Fruit fly (Drosophila melanogaster) whole organism, embryonic: ENCODE results near the gene Teh2.

Source experiments
- Atf-2 ChIP-seq: fragments of 200-800 bp; sonication (Bioruptor generic); optimal IDR thresholded peaks from 2 replicates; lab custom pipeline; 2016; ENCODE audit warnings: missing biosample characterization, missing genetic modification characterization
- B-H1 ChIP-seq: fragments of 200-800 bp; sonication (Bioruptor generic); IDR thresholded peaks from 3 replicates; pipeline ENCODE4 v1.3.6; 2022; ENCODE audit warnings: missing biosample characterization, missing genetic modification characterization
- CG10321 ChIP-seq: fragments of 200-800 bp; sonication (Bioruptor generic); IDR thresholded peaks from 2 replicates; pipeline ENCODE4 v1.3.6; 2022; ENCODE audit warnings: missing biosample characterization, missing genetic modification characterization
- CG11456 ChIP-seq: fragments of 200-800 bp; sonication (Bioruptor generic); IDR thresholded peaks from 3 replicates; pipeline ENCODE4 v1.3.6; 2022; ENCODE audit warnings: missing biosample characterization, missing genetic modification characterization
- CG12071 ChIP-seq: fragments of 200-800 bp; sonication (Bioruptor generic); optimal IDR thresholded peaks from 3 replicates; lab custom pipeline; 2018; ENCODE audit warnings: missing biosample characterization, mild to moderate bottlenecking, missing genetic modification characterization
- CG12942 ChIP-seq: fragments of 200-800 bp; sonication (Bioruptor generic); optimal IDR thresholded peaks from 3 replicates; lab custom pipeline; 2016; ENCODE audit warnings: missing biosample characterization, missing genetic modification characterization
- CG13624 ChIP-seq: fragments of 200-800 bp; sonication (Bioruptor generic); optimal IDR thresholded peaks from 2 replicates; lab custom pipeline; 2016; ENCODE audit warnings: missing biosample characterization, missing genetic modification characterization
- CG13775 ChIP-seq: fragments of 200-800 bp; sonication (Bioruptor generic); optimal IDR thresholded peaks from 3 replicates; lab custom pipeline; 2017; ENCODE audit warnings: missing biosample characterization, mild to moderate bottlenecking, missing genetic modification characterization
- CG15696 ChIP-seq: fragments of 200-800 bp; sonication (Bioruptor generic); optimal IDR thresholded peaks from 2 replicates; lab custom pipeline; 2019; ENCODE audit warnings: missing biosample characterization, mild to moderate bottlenecking, missing genetic modification characterization, moderate library complexity
- CG17359 ChIP-seq: fragments of 200-800 bp; sonication (Bioruptor generic); optimal IDR thresholded peaks from 3 replicates; lab custom pipeline; 2018; ENCODE audit warnings: missing biosample characterization, mild to moderate bottlenecking, missing genetic modification characterization, moderate library complexity
- CG17361 ChIP-seq: fragments of 200-800 bp; sonication (Bioruptor generic); IDR thresholded peaks from 3 replicates; pipeline ENCODE4 v1.3.6; 2022; ENCODE audit warnings: missing biosample characterization, missing genetic modification characterization
- CG17829 ChIP-seq: fragments of 200-800 bp; optimal IDR thresholded peaks from 2 replicates; lab custom pipeline; 2019; ENCODE audit warnings: missing biosample characterization, mild to moderate bottlenecking, missing genetic modification characterization, moderate library complexity
- CG31365 ChIP-seq: fragments of 200-800 bp; sonication (Bioruptor generic); optimal IDR thresholded peaks from 2 replicates; lab custom pipeline; 2018; ENCODE audit warnings: missing biosample characterization, mild to moderate bottlenecking, missing genetic modification characterization
- CG3838 ChIP-seq: fragments of 200-800 bp; sonication (Bioruptor generic); optimal IDR thresholded peaks from 3 replicates; lab custom pipeline; 2016; ENCODE audit warnings: missing biosample characterization, missing genetic modification characterization
- CG3847 ChIP-seq: fragments of 200-800 bp; sonication (Bioruptor generic); IDR thresholded peaks from 2 replicates; pipeline ENCODE4 v1.3.6; 2022; ENCODE audit warnings: missing biosample characterization, missing genetic modification characterization
- CG3995 ChIP-seq: fragments of 200-800 bp; sonication (Bioruptor generic); optimal IDR thresholded peaks from 3 replicates; lab custom pipeline; 2016; ENCODE audit warnings: missing biosample characterization, missing genetic modification characterization
- CG5180 ChIP-seq: fragments of 200-800 bp; sonication (Bioruptor generic); optimal IDR thresholded peaks from 3 replicates; lab custom pipeline; 2017; ENCODE audit warnings: missing biosample characterization, missing genetic modification characterization, mild to moderate bottlenecking, moderate library complexity, missing genetic modification reagents
- CG7556 ChIP-seq: fragments of 200-800 bp; sonication (Bioruptor generic); optimal IDR thresholded peaks from 2 replicates; lab custom pipeline; 2017; ENCODE audit warnings: missing biosample characterization, mild to moderate bottlenecking, missing genetic modification characterization
- CG8089 ChIP-seq: fragments of 200-800 bp; sonication (Bioruptor generic); optimal IDR thresholded peaks from 3 replicates; lab custom pipeline; 2016; ENCODE audit warnings: missing biosample characterization, missing genetic modification characterization
- CG8765 ChIP-seq: fragments of 200-800 bp; sonication (Bioruptor generic); IDR thresholded peaks from 2 replicates; pipeline ENCODE4 v1.3.6; 2022; ENCODE audit warnings: missing biosample characterization, missing genetic modification characterization
- Dip2 ChIP-seq: fragments of 200-800 bp; sonication (Bioruptor generic); IDR thresholded peaks from 2 replicates; pipeline ENCODE4 v1.3.6; 2022; ENCODE audit warnings: missing biosample characterization, missing genetic modification characterization
- H15 ChIP-seq: fragments of 200-800 bp; sonication (Bioruptor generic); IDR thresholded peaks from 3 replicates; pipeline ENCODE4 v1.3.6; 2022; ENCODE audit warnings: missing biosample characterization, missing genetic modification characterization
- HHEX ChIP-seq: fragments of 200-800 bp; sonication (Bioruptor generic); optimal IDR thresholded peaks from 3 replicates; lab custom pipeline; 2017; ENCODE audit warnings: missing biosample characterization, mild to moderate bottlenecking, missing genetic modification characterization, missing genetic modification reagents
- Hmr ChIP-seq: fragments of 200-800 bp; sonication (Bioruptor generic); optimal IDR thresholded peaks from 3 replicates; lab custom pipeline; 2017; ENCODE audit warnings: mild to moderate bottlenecking, missing biosample characterization, missing genetic modification reagents, missing genetic modification characterization
- Med ChIP-seq: fragments of 200-800 bp; sonication (Bioruptor generic); peaks from one replicate; lab custom pipeline; 2016; ENCODE audit warnings: missing biosample characterization, missing genetic modification characterization, mild to moderate bottlenecking, inconsistent platforms, moderate library complexity
- NC2α ChIP-seq: fragments of 200-800 bp; sonication (Bioruptor generic); optimal IDR thresholded peaks from 2 replicates; lab custom pipeline; 2016; ENCODE audit warnings: missing biosample characterization, missing genetic modification characterization
- Nf-YC ChIP-seq: fragments of 200-800 bp; optimal IDR thresholded peaks from 3 replicates; lab custom pipeline; 2019; ENCODE audit warnings: missing biosample characterization, mild to moderate bottlenecking, missing genetic modification characterization, moderate library complexity
- Oaz ChIP-seq: fragments of 200-800 bp; sonication (Bioruptor generic); IDR thresholded peaks from 2 replicates; pipeline ENCODE4 v1.3.6; 2022; ENCODE audit warnings: missing biosample characterization, missing genetic modification characterization
- Sin3A ChIP-seq: fragments of >200 bp; optimal IDR thresholded peaks from 2 replicates; lab custom pipeline; 2018
- Sox102F ChIP-seq: fragments of 200-800 bp; sonication (Bioruptor generic); optimal IDR thresholded peaks from 2 replicates; lab custom pipeline; 2018; ENCODE audit warnings: missing biosample characterization, mild to moderate bottlenecking, missing genetic modification characterization, moderate library complexity
- Spps ChIP-seq: fragments of 200-800 bp; sonication (Bioruptor generic); optimal IDR thresholded peaks from 2 replicates; lab custom pipeline; 2018; ENCODE audit warnings: missing biosample characterization, mild to moderate bottlenecking, missing genetic modification characterization
- Trl ChIP-seq, 3 experiments: fragments of >200 bp in 2 of 3; fragments of 200-800 bp in 1 of 3; sonication (Bioruptor generic) in 1 of 3; optimal IDR thresholded peaks; 2 replicates in 1 of 3; 3 replicates in 2 of 3; lab custom pipeline; 2016 to 2017; ENCODE audit warnings: missing biosample characterization in 1 of 3, missing genetic modification characterization in 1 of 3
- Usf ChIP-seq: fragments of 200-800 bp; sonication (Bioruptor generic); optimal IDR thresholded peaks from 2 replicates; lab custom pipeline; 2017; ENCODE audit warnings: missing genotype, missing biosample characterization, missing genetic modification characterization
- chn ChIP-seq: fragments of 200-800 bp; sonication (Bioruptor generic); optimal IDR thresholded peaks from 2 replicates; lab custom pipeline; 2016; ENCODE audit warnings: missing biosample characterization, missing genetic modification characterization
- dimm ChIP-seq: fragments of 200-800 bp; sonication (Bioruptor generic); IDR thresholded peaks from 2 replicates; pipeline ENCODE4 v1.3.6; 2022; ENCODE audit warnings: missing biosample characterization, missing genetic modification characterization
- ems ChIP-seq: fragments of 200-800 bp; sonication (Bioruptor generic); optimal IDR thresholded peaks from 3 replicates; lab custom pipeline; 2016; ENCODE audit warnings: missing biosample characterization, missing genetic modification characterization
- fru ChIP-seq: fragments of >200 bp; optimal IDR thresholded peaks from 2 replicates; lab custom pipeline; 2017
- grn ChIP-seq: fragments of 200-800 bp; sonication (Bioruptor generic); optimal IDR thresholded peaks from 3 replicates; lab custom pipeline; 2017; ENCODE audit warnings: missing biosample characterization, missing genetic modification characterization
- ham ChIP-seq: fragments of 200-800 bp; sonication (Bioruptor generic); IDR thresholded peaks from 2 replicates; pipeline ENCODE4 v1.3.6; 2022; ENCODE audit warnings: missing biosample characterization, missing genetic modification characterization
- insv ChIP-seq, 2 experiments: fragments of 200-800 bp; sonication (Bioruptor generic); optimal IDR thresholded peaks; 3 replicates each; lab custom pipeline; 2016 to 2018; ENCODE audit warnings: missing biosample characterization in 2 of 2, missing genetic modification characterization in 2 of 2
- inv ChIP-seq: fragments of 200-800 bp; sonication (Bioruptor generic); IDR thresholded peaks from 2 replicates; pipeline ENCODE4 v1.3.6; 2022; ENCODE audit warnings: missing biosample characterization, missing genetic modification characterization; ENCODE audit not compliant: partially characterized antibody
- kah ChIP-seq: fragments of 200-800 bp; sonication (Bioruptor generic); optimal IDR thresholded peaks from 2 replicates; lab custom pipeline; 2018; ENCODE audit warnings: missing biosample characterization, mild to moderate bottlenecking, missing genetic modification characterization
- kay ChIP-seq: fragments of 200-800 bp; sonication (Bioruptor generic); optimal IDR thresholded peaks from 2 replicates; lab custom pipeline; 2016; ENCODE audit warnings: missing biosample characterization, missing genetic modification characterization
- lola ChIP-seq, 3 experiments: fragments of >200 bp in 2 of 3; fragments of 200-800 bp in 1 of 3; sonication (Bioruptor generic) in 1 of 3; optimal IDR thresholded peaks; 2 replicates each; lab custom pipeline; 2017 to 2019; ENCODE audit warnings: missing biosample characterization in 3 of 3, missing genetic modification characterization in 3 of 3, mild to moderate bottlenecking in 1 of 3, moderate library complexity in 1 of 3
- mirr ChIP-seq: fragments of 200-800 bp; sonication (Bioruptor generic); optimal IDR thresholded peaks from 3 replicates; lab custom pipeline; 2018; ENCODE audit warnings: missing biosample characterization, mild to moderate bottlenecking, missing genetic modification characterization
- peb ChIP-seq: fragments of 200-800 bp; sonication (Bioruptor generic); IDR thresholded peaks from 2 replicates; pipeline ENCODE4 v1.3.6; 2022; ENCODE audit warnings: missing biosample characterization, missing genetic modification characterization
- psq ChIP-seq: fragments of 200-800 bp; sonication (Bioruptor generic); optimal IDR thresholded peaks from 2 replicates; lab custom pipeline; 2017; ENCODE audit warnings: missing biosample characterization, missing genetic modification characterization
- sens-2 ChIP-seq: fragments of 200-800 bp; sonication (Bioruptor generic); IDR thresholded peaks from 2 replicates; pipeline ENCODE4 v1.3.6; 2022; ENCODE audit warnings: missing biosample characterization, missing genetic modification characterization
- sisA ChIP-seq: fragments of 200-800 bp; sonication (Bioruptor generic); IDR thresholded peaks from 2 replicates; pipeline ENCODE4 v1.3.6; 2022; ENCODE audit warnings: missing biosample characterization, missing genetic modification characterization
- slbo ChIP-seq: fragments of 200-800 bp; sonication (Bioruptor generic); IDR thresholded peaks from 2 replicates; pipeline ENCODE4 v1.3.6; 2022; ENCODE audit warnings: missing biosample characterization, missing genetic modification characterization
- stwl ChIP-seq: fragments of 200-800 bp; sonication (Bioruptor generic); optimal IDR thresholded peaks from 3 replicates; lab custom pipeline; 2018; ENCODE audit warnings: missing biosample characterization, mild to moderate bottlenecking, missing genetic modification characterization, moderate library complexity

Gene Teh2

DNA sequence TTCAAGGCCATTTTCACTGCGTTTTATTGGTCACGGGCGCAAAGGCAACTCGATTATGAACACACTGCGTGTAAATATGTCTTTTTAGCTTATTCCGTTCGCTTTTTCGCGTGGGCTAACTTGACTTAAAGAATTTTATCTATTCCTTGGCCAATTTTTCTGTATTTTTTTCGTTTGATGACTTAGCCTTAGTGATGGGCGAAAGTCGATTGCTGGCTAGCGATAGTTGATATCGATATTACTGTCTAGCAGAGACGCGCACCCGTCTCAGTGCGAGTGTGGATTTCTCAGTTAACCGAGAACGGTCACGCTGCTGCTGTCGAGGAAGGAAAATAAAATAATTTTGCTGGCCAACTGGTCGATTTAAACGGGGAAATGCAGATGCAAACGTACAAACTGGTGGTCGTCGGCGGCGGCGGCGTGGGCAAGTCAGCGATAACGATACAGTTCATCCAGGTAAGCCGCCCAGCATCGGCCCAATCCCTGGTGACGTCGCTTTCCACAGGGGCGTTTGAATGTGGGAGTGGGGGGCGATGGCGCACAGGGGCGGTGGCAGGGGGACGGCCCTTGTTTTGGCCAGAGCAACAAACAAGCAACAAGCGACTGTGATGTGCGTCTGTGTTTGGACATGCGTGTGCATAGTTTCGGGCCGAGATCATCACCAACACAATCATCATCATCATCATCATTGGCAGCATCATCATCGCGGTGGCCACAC lies 48.9 kb downstream of the Teh2 start, which contains the start of the genes Rop and Ras64B (continued):
- TF ChIP-seq CG3995 (GFP tag; lab: Kevin White, UChicago) (no peak), CG10321 (GFP tag; lab: Robert Waterston, UW) (no peak), sens-2 (GFP tag; lab: Robert Waterston, UW) (no peak), CG12071 (GFP tag; lab: Kevin White, UChicago) (no peak), Spps (tag; lab: Kevin White, UChicago) (no peak), stwl (peak; percentile 41), CG7556 (GFP tag; lab: Kevin White, UChicago) (no peak), kay (GFP tag; lab: Kevin White, UChicago) (peak; percentile 86), ham (GFP tag; lab: Robert Waterston, UW) (no peak), CG11456 (GFP tag; lab: Robert Waterston, UW) (no peak), CG13775 (GFP tag; lab: Kevin White, UChicago) (peak; percentile 32), Hmr (peak; percentile 65), CG5180 (GFP tag; lab: Kevin White, UChicago) (no peak), psq (GFP tag; lab: Kevin White, UChicago) (no peak), B-H1 (GFP tag; lab: Robert Waterston, UW) (no peak), CG17829 (tag; lab: Kevin White, UChicago) (peak; percentile 56), kah (GFP tag; lab: Kevin White, UChicago) (no peak), inv (GFP tag; lab: Robert Waterston, UW) (peak; percentile 79), Nf-YC (tag; lab: Kevin White, UChicago) (peak; percentile 75), mirr (GFP tag; lab: Kevin White, UChicago) (no peak), Sin3A (lab: Kevin White, UChicago) (peak; percentile 91), CG3847 (GFP tag; lab: Robert Waterston, UW) (peak; percentile 48), slbo (GFP tag; lab: Robert Waterston, UW) (peak; percentile 13; the same call in 1 of the 2 replicates), CG15696 (tag; lab: Kevin White, UChicago) (no peak), lola (GFP tag; optimal IDR thresholded peaks at IDR 0.05; lab: Kevin White, UChicago) (no peak), Oaz (no peak), grn (no peak), HHEX (peak; percentile 38), Atf-2 (no peak), H15 (GFP tag; lab: Robert Waterston, UW) (no peak), CG12942 (GFP tag; lab: Kevin White, UChicago) (no peak), NC2α (GFP tag; lab: Kevin White, UChicago) (peak; percentile 21), CG13624 (GFP tag; lab: Kevin White, UChicago) (peak; percentile 43), sisA (GFP tag; lab: Robert Waterston, UW) (no peak), ems (GFP tag; lab: Kevin White, UChicago) (peak; percentile 24), Dip2 (GFP tag; lab: Robert Waterston, UW) (no peak), CG17361 (GFP tag; lab: Robert Waterston, UW) (0 out of 3 replicates have a peak, but pooled peaks have one; percentile 35), peb (GFP tag; lab: Robert Waterston, UW) (no peak), chn (peak; percentile 51), CG31365 (tag; lab: Kevin White, UChicago) (no peak), Trl (optimal IDR thresholded peaks at IDR 0.05; lab: Kevin White, UChicago) (no peak), Trl (GFP tag; optimal IDR thresholded peaks at IDR 0.05; lab: Kevin White, UChicago) (peak; percentile 10), dimm (GFP tag; lab: Robert Waterston, UW) (no peak), CG3838 (GFP tag; lab: Kevin White, UChicago) (no peak), CG8089 (GFP tag; lab: Kevin White, UChicago) (no peak), insv (GFP tag; optimal IDR thresholded peaks at IDR 0.05; lab: Kevin White, UChicago) (peak in 1 of 2 experiments; percentile 33), fru (lab: Kevin White, UChicago) (no peak), Sox102F (no peak), Med (GFP tag; lab: Kevin White, UChicago) (peak; percentile 90), Usf (GFP tag; lab: Kevin White, UChicago) (no peak), CG8765 (no peak), CG17359 (peak; percentile 5)
